ENCODE assay signal across 1 fruit fly cellular context in the genomic region with DNA sequence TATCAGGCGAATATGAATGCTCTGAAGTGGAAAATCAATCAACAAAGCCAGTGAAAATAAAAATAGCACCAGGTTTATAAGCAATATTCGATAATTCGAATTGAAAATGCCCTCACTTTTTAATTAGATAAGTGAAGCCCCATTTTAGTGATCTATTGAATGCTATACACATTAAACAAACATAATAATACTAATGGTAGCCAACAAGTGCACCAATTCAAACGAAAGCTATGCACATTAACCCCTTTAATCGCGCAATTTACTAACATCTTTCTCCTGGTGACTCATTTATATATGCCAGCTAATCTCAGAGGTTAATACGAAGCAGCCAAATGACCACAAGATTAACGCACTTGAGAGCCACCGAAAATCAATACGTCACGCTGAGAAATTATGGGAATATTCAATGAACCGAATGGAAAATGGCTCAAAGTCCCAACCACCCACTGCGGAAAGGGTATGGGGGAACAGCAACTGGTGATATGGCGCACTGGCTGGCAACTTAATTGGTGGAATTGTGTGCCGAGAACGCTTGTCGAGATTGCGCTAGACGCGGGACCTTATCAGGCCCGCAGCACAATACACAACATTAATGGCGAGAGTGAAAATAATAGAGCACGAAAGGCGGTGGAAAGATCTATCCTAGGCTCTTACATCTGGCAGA.
TF ChIP-seq lines count a peak whose summit lies in the region.

No protein-coding gene starts in this region.

TF ChIP-seq in whole organism, embryonic, 481 proteins besides CTCF, POLR2A, EP300 and RAD21 (continued from another document and continues in another):
- TF ChIP-seq ind (GFP tag; optimal IDR thresholded peaks at IDR 0.05; lab: Kevin White, UChicago) (no peak), CG6791 (GFP tag; IDR thresholded peaks at IDR 0.05; lab: Robert Waterston, UW; ENCODE audit: partially characterized antibody) (no peak), gro (GFP tag; optimal IDR thresholded peaks at IDR 0.05; lab: Kevin White, UChicago) (no peak), CG7963 (GFP tag; IDR thresholded peaks at IDR 0.05; lab: Robert Waterston, UW; ENCODE audit: partially characterized antibody) (no peak), tio (GFP tag; optimal IDR thresholded peaks at IDR 0.05; lab: Kevin White, UChicago) (no peak), CG8944 (GFP tag; optimal IDR thresholded peaks at IDR 0.05; lab: Kevin White, UChicago) (no peak), vvl (GFP tag; IDR thresholded peaks at IDR 0.05; lab: Robert Waterston, UW) (no peak), lilli (GFP tag; optimal IDR thresholded peaks at IDR 0.05; lab: Kevin White, UChicago) (peak; percentile 8), CG30403 (GFP tag; optimal IDR thresholded peaks at IDR 0.05; lab: Kevin White, UChicago) (peak; percentile 7), crp (GFP tag; optimal IDR thresholded peaks at IDR 0.05; lab: Kevin White, UChicago) (no peak), CG33557 (GFP tag; optimal IDR thresholded peaks at IDR 0.05; lab: Kevin White, UChicago) (no peak), gcm2 (GFP tag; optimal IDR thresholded peaks at IDR 0.05; lab: Kevin White, UChicago) (no peak), CG9437 (GFP tag; optimal IDR thresholded peaks at IDR 0.05; lab: Kevin White, UChicago) (peak; percentile 12), repo (GFP tag; optimal IDR thresholded peaks at IDR 0.05; lab: Kevin White, UChicago) (no peak), Myb (GFP tag; optimal IDR thresholded peaks at IDR 0.05; lab: Kevin White, UChicago) (no peak), ham (GFP tag; IDR thresholded peaks at IDR 0.05; lab: Robert Waterston, UW) (no peak), Atf-2 (GFP tag; optimal IDR thresholded peaks at IDR 0.05; lab: Kevin White, UChicago) (no peak), cwo (GFP tag; optimal IDR thresholded peaks at IDR 0.05; lab: Kevin White, UChicago) (peak; percentile 36), Dip3 (GFP tag; optimal IDR thresholded peaks at IDR 0.05; lab: Kevin White, UChicago) (no peak), Optix (GFP tag; IDR thresholded peaks at IDR 0.05; lab: Robert Waterston, UW) (no peak), sug (tag; optimal IDR thresholded peaks at IDR 0.05; lab: Kevin White, UChicago) (peak; percentile 76), Lhr (GFP tag; optimal IDR thresholded peaks at IDR 0.05; lab: Kevin White, UChicago) (no peak), Ptx1 (GFP tag; IDR thresholded peaks at IDR 0.05; lab: Robert Waterston, UW) (no peak), klu (GFP tag; IDR thresholded peaks at IDR 0.05; lab: Robert Waterston, UW) (no peak), gfzf (GFP tag; optimal IDR thresholded peaks at IDR 0.05; lab: Kevin White, UChicago) (no peak), knrl (GFP tag; IDR thresholded peaks at IDR 0.05; lab: Robert Waterston, UW; ENCODE audit: partially characterized antibody) (no peak), Neu2 (GFP tag; optimal IDR thresholded peaks at IDR 0.05; lab: Kevin White, UChicago; ENCODE audit: borderline replicate concordance) (no peak), Sox100B (GFP tag; optimal IDR thresholded peaks at IDR 0.05; lab: Kevin White, UChicago) (no peak), CG10543 (GFP tag; optimal IDR thresholded peaks at IDR 0.05; lab: Kevin White, UChicago) (peak; percentile 68), gem (tag; optimal IDR thresholded peaks at IDR 0.05; lab: Kevin White, UChicago) (peak; percentile 16), nom (GFP tag; optimal IDR thresholded peaks at IDR 0.05; lab: Kevin White, UChicago) (peak; percentile 68), CG14050 (GFP tag; IDR thresholded peaks at IDR 0.05; lab: Robert Waterston, UW) (no peak), nau (GFP tag; optimal IDR thresholded peaks at IDR 0.05; lab: Kevin White, UChicago) (no peak), cad (GFP tag; optimal IDR thresholded peaks at IDR 0.05; lab: Kevin White, UChicago) (no peak), sqz (GFP tag; optimal IDR thresholded peaks at IDR 0.05; lab: Kevin White, UChicago) (no peak), B-H2 (GFP tag; optimal IDR thresholded peaks at IDR 0.05; lab: Kevin White, UChicago) (no peak), Hand (GFP tag; optimal IDR thresholded peaks at IDR 0.05; lab: Kevin White, UChicago) (peak; percentile 28), lab (GFP tag; optimal IDR thresholded peaks at IDR 0.05; lab: Kevin White, UChicago) (peak; percentile 57), Kr (GFP tag; optimal IDR thresholded peaks at IDR 0.05; lab: Kevin White, UChicago) (no peak), CG9609 (GFP tag; optimal IDR thresholded peaks at IDR 0.05; lab: Kevin White, UChicago) (peak; percentile 3), CG9876 (GFP tag; optimal IDR thresholded peaks at IDR 0.05; lab: Kevin White, UChicago) (no peak), Meics (GFP tag; optimal IDR thresholded peaks at IDR 0.05; lab: Kevin White, UChicago) (no peak), CG6175 (GFP tag; IDR thresholded peaks at IDR 0.05; lab: Robert Waterston, UW) (no peak), PHDP (tag; optimal IDR thresholded peaks at IDR 0.05; lab: Kevin White, UChicago) (no peak), chm (GFP tag; IDR thresholded peaks at IDR 0.05; lab: Robert Waterston, UW) (no peak), CG3995 (GFP tag; optimal IDR thresholded peaks at IDR 0.05; lab: Kevin White, UChicago) (no peak), CG13296 (GFP tag; optimal IDR thresholded peaks at IDR 0.05; lab: Kevin White, UChicago) (peak; percentile 18), trh (GFP tag; optimal IDR thresholded peaks at IDR 0.05; lab: Kevin White, UChicago) (no peak), MESR4 (GFP tag; optimal IDR thresholded peaks at IDR 0.05; lab: Kevin White, UChicago) (no peak), CG11398 (GFP tag; optimal IDR thresholded peaks at IDR 0.05; lab: Kevin White, UChicago) (no peak), ato (GFP tag; IDR thresholded peaks at IDR 0.05; lab: Robert Waterston, UW; ENCODE audit: partially characterized antibody) (no peak), CG2875 (GFP tag; optimal IDR thresholded peaks at IDR 0.05; lab: Kevin White, UChicago) (no peak), Hsf (GFP tag; optimal IDR thresholded peaks at IDR 0.05; lab: Kevin White, UChicago) (no peak), hth (optimal IDR thresholded peaks at IDR 0.05; lab: Kevin White, UChicago) (no peak), CG16815 (GFP tag; optimal IDR thresholded peaks at IDR 0.05; lab: Kevin White, UChicago) (no peak), CG8290 (GFP tag; optimal IDR thresholded peaks at IDR 0.05; lab: Kevin White, UChicago) (no peak), CG8290 (tag; optimal IDR thresholded peaks at IDR 0.05; lab: Kevin White, UChicago) (peak in 1 of 2 experiments; percentile 30), CG7786 (GFP tag; optimal IDR thresholded peaks at IDR 0.05; lab: Kevin White, UChicago) (peak; percentile 5), CG1603 (tag; optimal IDR thresholded peaks at IDR 0.05; lab: Kevin White, UChicago) (no peak), CG9797 (GFP tag; optimal IDR thresholded peaks at IDR 0.05; lab: Kevin White, UChicago) (no peak), Doc3 (GFP tag; IDR thresholded peaks at IDR 0.05; lab: Robert Waterston, UW; ENCODE audit: partially characterized antibody) (no peak), lmd (GFP tag; IDR thresholded peaks at IDR 0.05; lab: Robert Waterston, UW) (0 out of 2 replicates have a peak, but pooled peaks have one; percentile 24), CG9932 (GFP tag; IDR thresholded peaks at IDR 0.05; lab: Robert Waterston, UW) (0 out of 2 replicates have a peak, but pooled peaks have one; percentile 31), grau (tag; optimal IDR thresholded peaks at IDR 0.05; lab: Kevin White, UChicago) (peak; percentile 18), fd3F (GFP tag; optimal IDR thresholded peaks at IDR 0.05; lab: Kevin White, UChicago) (no peak), CG11695 (GFP tag; IDR thresholded peaks at IDR 0.05; lab: Robert Waterston, UW) (0 out of 3 replicates have a peak, but pooled peaks have one; percentile 13), NFAT (GFP tag; IDR thresholded peaks at IDR 0.05; lab: Robert Waterston, UW) (0 out of 2 replicates have a peak, but pooled peaks have one; percentile 11), Mrtf (GFP tag; IDR thresholded peaks at IDR 0.05; lab: Robert Waterston, UW) (no peak), Chrac-16 (GFP tag; optimal IDR thresholded peaks at IDR 0.05; lab: Kevin White, UChicago) (no peak), pfk (GFP tag; optimal IDR thresholded peaks at IDR 0.05; lab: Kevin White, UChicago) (no peak), Hey (tag; optimal IDR thresholded peaks at IDR 0.05; lab: Kevin White, UChicago) (peak; percentile 79), twi (tag; optimal IDR thresholded peaks at IDR 0.05; lab: Kevin White, UChicago) (peak; percentile 9), p53 (GFP tag; optimal IDR thresholded peaks at IDR 0.05; lab: Kevin White, UChicago) (no peak), sens (GFP tag; lab: Kevin White, UChicago) (peak; percentile 46), CG32767 (GFP tag; IDR thresholded peaks at IDR 0.05; lab: Robert Waterston, UW) (no peak), CG15479 (GFP tag; optimal IDR thresholded peaks at IDR 0.05; lab: Kevin White, UChicago) (peak; percentile 11), ssp (GFP tag; IDR thresholded peaks at IDR 0.05; lab: Robert Waterston, UW) (no peak), grn (GFP tag; optimal IDR thresholded peaks at IDR 0.05; lab: Kevin White, UChicago) (no peak), hb (GFP tag; IDR thresholded peaks at IDR 0.05; lab: Robert Waterston, UW; ENCODE audit: partially characterized antibody) (no peak), fu2 (GFP tag; optimal IDR thresholded peaks at IDR 0.05; lab: Kevin White, UChicago) (no peak), danr (GFP tag; IDR thresholded peaks at IDR 0.05; lab: Robert Waterston, UW) (no peak), dmrt11E (tag; optimal IDR thresholded peaks at IDR 0.05; lab: Kevin White, UChicago) (no peak), sc (optimal IDR thresholded peaks at IDR 0.05; lab: Kevin White, UChicago) (no peak), sc (GFP tag; optimal IDR thresholded peaks at IDR 0.05; lab: Kevin White, UChicago) (no peak), CG9727 (GFP tag; optimal IDR thresholded peaks at IDR 0.05; lab: Kevin White, UChicago) (peak; percentile 25), sim (GFP tag; IDR thresholded peaks at IDR 0.05; lab: Robert Waterston, UW) (no peak), CG7987 (GFP tag; optimal IDR thresholded peaks at IDR 0.05; lab: Kevin White, UChicago) (peak; percentile 18), fru (optimal IDR thresholded peaks at IDR 0.05; lab: Kevin White, UChicago) (no peak), mld (GFP tag; IDR thresholded peaks at IDR 0.05; lab: Robert Waterston, UW; ENCODE audit: partially characterized antibody) (no peak), jing (GFP tag; optimal IDR thresholded peaks at IDR 0.05; lab: Kevin White, UChicago) (no peak), CG3838 (GFP tag; optimal IDR thresholded peaks at IDR 0.05; lab: Kevin White, UChicago) (no peak), tgo (GFP tag; IDR thresholded peaks at IDR 0.05; lab: Robert Waterston, UW) (no peak), Sox102F (GFP tag; optimal IDR thresholded peaks at IDR 0.05; lab: Kevin White, UChicago) (peak; percentile 1), CG30431 (GFP tag; optimal IDR thresholded peaks at IDR 0.05; lab: Kevin White, UChicago) (no peak), nmo (GFP tag; optimal IDR thresholded peaks at IDR 0.05; lab: Kevin White, UChicago) (no peak), CG12236 (GFP tag; optimal IDR thresholded peaks at IDR 0.05; lab: Kevin White, UChicago) (no peak), CG6683 (GFP tag; optimal IDR thresholded peaks at IDR 0.05; lab: Kevin White, UChicago) (no peak), CG7839 (tag; optimal IDR thresholded peaks at IDR 0.05; lab: Kevin White, UChicago) (no peak), Gug (GFP tag; IDR thresholded peaks at IDR 0.05; lab: Robert Waterston, UW) (peak; percentile 39; the same call in 1 of the 4 replicates), sima (GFP tag; optimal IDR thresholded peaks at IDR 0.05; lab: Kevin White, UChicago) (no peak), CrebB (tag; optimal IDR thresholded peaks at IDR 0.05; lab: Kevin White, UChicago) (no peak), CG32532 (GFP tag; IDR thresholded peaks at IDR 0.05; lab: Robert Waterston, UW) (0 out of 2 replicates have a peak, but pooled peaks have one; percentile 26), Dp (GFP tag; optimal IDR thresholded peaks at IDR 0.05; lab: Kevin White, UChicago) (no peak), CHES-1-like (GFP tag; optimal IDR thresholded peaks at IDR 0.05; lab: Kevin White, UChicago) (no peak), CG2712 (tag; optimal IDR thresholded peaks at IDR 0.05; lab: Kevin White, UChicago) (no peak), Antp (GFP tag; optimal IDR thresholded peaks at IDR 0.05; lab: Kevin White, UChicago) (no peak), Hr51 (GFP tag; optimal IDR thresholded peaks at IDR 0.05; lab: Kevin White, UChicago) (no peak), Camta (GFP tag; optimal IDR thresholded peaks at IDR 0.05; lab: Kevin White, UChicago) (no peak), Rx (GFP tag; IDR thresholded peaks at IDR 0.05; lab: Robert Waterston, UW) (no peak), sna (GFP tag; IDR thresholded peaks at IDR 0.05; lab: Robert Waterston, UW; ENCODE audit: partially characterized antibody) (no peak), disco-r (GFP tag; optimal IDR thresholded peaks at IDR 0.05; lab: Kevin White, UChicago) (no peak), dan (GFP tag; IDR thresholded peaks at IDR 0.05; lab: Robert Waterston, UW) (no peak), CG42726 (GFP tag; IDR thresholded peaks at IDR 0.05; lab: Robert Waterston, UW; ENCODE audit: partially characterized antibody) (no peak), Ravus (GFP tag; IDR thresholded peaks at IDR 0.05; lab: Robert Waterston, UW) (no peak), CG17385 (GFP tag; optimal IDR thresholded peaks at IDR 0.05; lab: Kevin White, UChicago) (peak; percentile 2), hkb (optimal IDR thresholded peaks at IDR 0.05; lab: Kevin White, UChicago) (no peak), hkb (GFP tag; IDR thresholded peaks at IDR 0.05; lab: Robert Waterston, UW) (no peak), CG13624 (GFP tag; optimal IDR thresholded peaks at IDR 0.05; lab: Kevin White, UChicago) (no peak), Ets97D (GFP tag; optimal IDR thresholded peaks at IDR 0.05; lab: Kevin White, UChicago) (no peak), Awh (GFP tag; IDR thresholded peaks at IDR 0.05; lab: Robert Waterston, UW) (no peak), vfl (GFP tag; optimal IDR thresholded peaks at IDR 0.05; lab: Kevin White, UChicago) (no peak), Mad (GFP tag; optimal IDR thresholded peaks at IDR 0.05; lab: Kevin White, UChicago) (no peak), CG6254 (GFP tag; optimal IDR thresholded peaks at IDR 0.05; lab: Kevin White, UChicago) (no peak), Dbx (GFP tag; IDR thresholded peaks at IDR 0.05; lab: Robert Waterston, UW) (no peak), caup (GFP tag; optimal IDR thresholded peaks at IDR 0.05; lab: Kevin White, UChicago; ENCODE audit: severe bottlenecking) (peak; percentile 18), Oaz (GFP tag; IDR thresholded peaks at IDR 0.05; lab: Robert Waterston, UW) (no peak), CG18262 (tag; optimal IDR thresholded peaks at IDR 0.05; lab: Kevin White, UChicago) (peak; percentile 20)
